Fruit fly (Drosophila melanogaster) whole organism, prepupa: Measurements from ENCODE around the gene CG15263.

Experiments
- Blimp-1 ChIP-seq: fragments of 200-800 bp; sonication (Bioruptor generic); optimal IDR thresholded peaks from 3 replicates; lab custom pipeline; 2017; ENCODE audit warnings: missing biosample characterization, missing genetic modification characterization, mild to moderate bottlenecking, moderate library complexity, missing genetic modification reagents
- CG10631 ChIP-seq: fragments of 200-800 bp; sonication (Bioruptor generic); optimal IDR thresholded peaks from 2 replicates; lab custom pipeline; 2016; ENCODE audit warnings: missing biosample characterization, missing genetic modification characterization
- CG10669 ChIP-seq: fragments of 200-800 bp; sonication (Bioruptor generic); optimal IDR thresholded peaks from 3 replicates; lab custom pipeline; 2018; ENCODE audit warnings: missing biosample characterization, mild to moderate bottlenecking, missing genetic modification characterization, moderate library complexity
- CG11294 ChIP-seq: fragments of 200-800 bp; sonication (Bioruptor generic); IDR thresholded peaks from 2 replicates; pipeline ENCODE4 v1.3.6; 2022; ENCODE audit warnings: missing biosample characterization, missing genetic modification characterization
- CG11762 ChIP-seq: fragments of 200-800 bp; sonication (Bioruptor generic); optimal IDR thresholded peaks from 3 replicates; lab custom pipeline; 2016; ENCODE audit warnings: missing biosample characterization, missing genetic modification characterization; ENCODE audit not compliant: insufficient read depth
- CG11902 ChIP-seq: fragments of 200-800 bp; sonication (Bioruptor generic); optimal IDR thresholded peaks from 3 replicates; lab custom pipeline; 2016; ENCODE audit warnings: missing biosample characterization, missing genetic modification characterization
- CG15336 ChIP-seq: fragments of 200-800 bp; sonication (Bioruptor generic); IDR thresholded peaks from 2 replicates; pipeline ENCODE4 v1.3.6; 2022; ENCODE audit warnings: missing biosample characterization, missing genetic modification characterization
- CG1621 ChIP-seq: fragments of 200-800 bp; sonication (Bioruptor generic); optimal IDR thresholded peaks from 3 replicates; lab custom pipeline; 2018; ENCODE audit warnings: missing biosample characterization, mild to moderate bottlenecking, missing genetic modification characterization
- CG16779 ChIP-seq: fragments of 200-800 bp; sonication (Bioruptor generic); optimal IDR thresholded peaks from 3 replicates; lab custom pipeline; 2017; ENCODE audit warnings: missing biosample characterization, mild to moderate bottlenecking, missing genetic modification characterization
- CG3032 ChIP-seq: fragments of 200-800 bp; optimal IDR thresholded peaks from 2 replicates; lab custom pipeline; 2019; ENCODE audit warnings: missing biosample characterization, mild to moderate bottlenecking, missing genetic modification characterization, moderate library complexity
- CG31627 ChIP-seq: fragments of 200-800 bp; sonication (Bioruptor generic); optimal IDR thresholded peaks from 3 replicates; lab custom pipeline; 2016; ENCODE audit warnings: missing biosample characterization, missing genetic modification characterization
- CG32006 ChIP-seq: fragments of 200-800 bp; sonication (Bioruptor generic); optimal IDR thresholded peaks from 3 replicates; lab custom pipeline; 2017; ENCODE audit warnings: missing biosample characterization, mild to moderate bottlenecking, missing genetic modification characterization
- CG34406 ChIP-seq: fragments of 200-800 bp; sonication (Bioruptor generic); optimal IDR thresholded peaks from 3 replicates; lab custom pipeline; 2016; ENCODE audit warnings: missing biosample characterization, missing genetic modification characterization
- CG3919 ChIP-seq: fragments of 200-800 bp; sonication (Bioruptor generic); optimal IDR thresholded peaks from 3 replicates; lab custom pipeline; 2016; ENCODE audit warnings: missing biosample characterization, missing genetic modification characterization
- CG4318 ChIP-seq: fragments of 200-800 bp; sonication (Bioruptor generic); optimal IDR thresholded peaks from 3 replicates; lab custom pipeline; 2017; ENCODE audit warnings: missing biosample characterization, mild to moderate bottlenecking, missing genetic modification characterization
- CG6163 ChIP-seq: fragments of 200-800 bp; sonication (Bioruptor generic); IDR thresholded peaks from 3 replicates; pipeline ENCODE4 v1.3.6; 2022; ENCODE audit warnings: missing biosample characterization, missing genetic modification characterization
- CG6276 ChIP-seq: fragments of 200-800 bp; sonication (Bioruptor generic); optimal IDR thresholded peaks from 2 replicates; lab custom pipeline; 2017; ENCODE audit warnings: missing biosample characterization, mild to moderate bottlenecking, missing genetic modification characterization
- CG6792 ChIP-seq: fragments of 200-800 bp; sonication (Bioruptor generic); optimal IDR thresholded peaks from 3 replicates; lab custom pipeline; 2016; ENCODE audit warnings: missing biosample characterization, missing genetic modification characterization
- CG6808 ChIP-seq: fragments of 200-800 bp; sonication (Bioruptor generic); optimal IDR thresholded peaks from 3 replicates; lab custom pipeline; 2017; ENCODE audit warnings: missing biosample characterization, missing genetic modification characterization, mild to moderate bottlenecking, moderate library complexity, missing genetic modification reagents
- CG6854 ChIP-seq: fragments of 200-800 bp; sonication (Bioruptor generic); optimal IDR thresholded peaks from 2 replicates; lab custom pipeline; 2017; ENCODE audit warnings: missing biosample characterization, mild to moderate bottlenecking, missing genetic modification characterization
- CG7368 ChIP-seq: fragments of 200-800 bp; sonication (Bioruptor generic); optimal IDR thresholded peaks from 3 replicates; lab custom pipeline; 2016; ENCODE audit warnings: missing biosample characterization, missing genetic modification characterization
- CG8119 ChIP-seq: fragments of 200-800 bp; sonication (Bioruptor generic); IDR thresholded peaks from 3 replicates; pipeline ENCODE4 v1.3.6; 2022; ENCODE audit warnings: missing biosample characterization, missing genetic modification characterization
- CG8319 ChIP-seq: fragments of 200-800 bp; sonication (Bioruptor generic); optimal IDR thresholded peaks from 3 replicates; lab custom pipeline; 2016; ENCODE audit warnings: missing biosample characterization, missing genetic modification characterization
- CG8632 ChIP-seq: fragments of 200-800 bp; sonication (Bioruptor generic); optimal IDR thresholded peaks from 3 replicates; lab custom pipeline; 2016; ENCODE audit warnings: missing biosample characterization, missing genetic modification characterization
- CG9139 ChIP-seq: fragments of 200-800 bp; sonication (Bioruptor generic); optimal IDR thresholded peaks from 3 replicates; lab custom pipeline; 2017; ENCODE audit warnings: missing biosample characterization, mild to moderate bottlenecking, missing genetic modification characterization
- Eip75B ChIP-seq: fragments of 200-800 bp; sonication (Bioruptor generic); optimal IDR thresholded peaks from 3 replicates; lab custom pipeline; 2016; ENCODE audit warnings: missing biosample characterization, missing genetic modification characterization
- Eip78C ChIP-seq: fragments of 200-800 bp; sonication (Bioruptor generic); peaks from one replicate; lab custom pipeline; 2016; ENCODE audit warnings: missing biosample characterization, missing genetic modification characterization
- Eip93F ChIP-seq: fragments of 200-800 bp; sonication (Bioruptor generic); optimal IDR thresholded peaks from 2 replicates; lab custom pipeline; 2016; ENCODE audit warnings: missing biosample characterization, mild to moderate bottlenecking, missing genetic modification characterization
- Ets21C ChIP-seq: fragments of 200-800 bp; sonication (Bioruptor generic); optimal IDR thresholded peaks from 3 replicates; lab custom pipeline; 2016; ENCODE audit warnings: missing biosample characterization, missing genetic modification characterization
- Ets96B ChIP-seq: fragments of 200-800 bp; optimal IDR thresholded peaks from 2 replicates; lab custom pipeline; 2019; ENCODE audit warnings: missing biosample characterization, mild to moderate bottlenecking, missing genetic modification characterization, moderate library complexity
- Gug ChIP-seq: fragments of 200-800 bp; sonication (Bioruptor generic); IDR thresholded peaks from 2 replicates; pipeline ENCODE4 v1.3.6; 2022; ENCODE audit warnings: missing biosample characterization, missing genetic modification characterization
- Hr38 ChIP-seq: sonication (Bioruptor generic); optimal IDR thresholded peaks from 2 replicates; lab custom pipeline; 2016; ENCODE audit warnings: missing biosample characterization, missing genetic modification characterization
- Hr39 ChIP-seq: fragments of 200-800 bp; sonication (Bioruptor generic); optimal IDR thresholded peaks from 2 replicates; lab custom pipeline; 2016; ENCODE audit warnings: missing biosample characterization, missing genetic modification characterization
- Lpt ChIP-seq: fragments of 200-800 bp; sonication (Bioruptor generic); optimal IDR thresholded peaks from 3 replicates; lab custom pipeline; 2016; ENCODE audit warnings: missing biosample characterization, missing genetic modification characterization
- Met ChIP-seq: fragments of 200-800 bp; sonication (Bioruptor generic); optimal IDR thresholded peaks from 3 replicates; lab custom pipeline; 2016; ENCODE audit warnings: missing biosample characterization, missing genetic modification characterization
- OdsH ChIP-seq: fragments of 200-800 bp; sonication (Bioruptor generic); optimal IDR thresholded peaks from 3 replicates; lab custom pipeline; 2016; ENCODE audit warnings: missing biosample characterization, missing genetic modification characterization
- Smox ChIP-seq: fragments of 200-800 bp; sonication (Bioruptor generic); optimal IDR thresholded peaks from 3 replicates; lab custom pipeline; 2016; ENCODE audit warnings: missing biosample characterization, missing genetic modification characterization
- Sox102F ChIP-seq: fragments of 200-800 bp; sonication (Bioruptor generic); optimal IDR thresholded peaks from 2 replicates; lab custom pipeline; 2016; ENCODE audit warnings: missing biosample characterization, mild to moderate bottlenecking, missing genetic modification characterization
- Sox14 ChIP-seq: fragments of 200-800 bp; sonication (Bioruptor generic); optimal IDR thresholded peaks from 3 replicates; lab custom pipeline; 2016; ENCODE audit warnings: missing biosample characterization, missing genetic modification characterization
- Sox15 ChIP-seq: fragments of 200-800 bp; sonication (Bioruptor generic); optimal IDR thresholded peaks from 3 replicates; lab custom pipeline; 2016; ENCODE audit warnings: missing biosample characterization, missing genetic modification characterization
- acj6 ChIP-seq: fragments of 200-800 bp; sonication (Bioruptor generic); optimal IDR thresholded peaks from 3 replicates; lab custom pipeline; 2016; ENCODE audit warnings: missing biosample characterization, missing genetic modification characterization
- dac ChIP-seq: fragments of 200-800 bp; sonication (Bioruptor generic); optimal IDR thresholded peaks from 2 replicates; lab custom pipeline; 2017; ENCODE audit warnings: missing biosample characterization, mild to moderate bottlenecking, missing genetic modification characterization
- eg ChIP-seq: fragments of 200-800 bp; sonication (Bioruptor generic); IDR thresholded peaks from 3 replicates; pipeline ENCODE4 v1.3.6; 2022; ENCODE audit warnings: missing biosample characterization, missing genetic modification characterization
- fkh ChIP-seq: fragments of 200-800 bp; sonication (Bioruptor generic); optimal IDR thresholded peaks from 3 replicates; lab custom pipeline; 2017; ENCODE audit warnings: missing biosample characterization, mild to moderate bottlenecking, missing genetic modification characterization, moderate library complexity
- lz ChIP-seq: fragments of 200-800 bp; sonication (Bioruptor generic); optimal IDR thresholded peaks from 3 replicates; lab custom pipeline; 2016; ENCODE audit warnings: missing biosample characterization, missing genetic modification characterization
- net ChIP-seq: fragments of 200-800 bp; sonication (Bioruptor generic); optimal IDR thresholded peaks from 3 replicates; lab custom pipeline; 2016; ENCODE audit warnings: missing biosample characterization, missing genetic modification characterization
- pdm3 ChIP-seq: fragments of 200-800 bp; sonication (Bioruptor generic); optimal IDR thresholded peaks from 3 replicates; lab custom pipeline; 2016; ENCODE audit warnings: missing biosample characterization, missing genetic modification characterization
- salr ChIP-seq, 2 experiments: fragments of 200-800 bp; sonication (Bioruptor generic); optimal IDR thresholded peaks; 3 replicates each; lab custom pipeline; 2016 to 2018; ENCODE audit warnings: missing biosample characterization in 2 of 2, missing genetic modification characterization in 2 of 2, mild to moderate bottlenecking in 1 of 2
- spab ChIP-seq: fragments of 200-800 bp; sonication (Bioruptor generic); optimal IDR thresholded peaks from 2 replicates; lab custom pipeline; 2017; ENCODE audit warnings: missing biosample characterization, mild to moderate bottlenecking, missing genetic modification characterization, missing genetic modification reagents
- ss ChIP-seq, 2 experiments: fragments of 200-800 bp; sonication (Bioruptor generic); optimal IDR thresholded peaks; 2 replicates in 1 of 2; 3 replicates in 1 of 2; lab custom pipeline; 2017 to 2018; ENCODE audit warnings: mild to moderate bottlenecking in 2 of 2, missing biosample characterization in 2 of 2, missing genetic modification characterization in 2 of 2, moderate library complexity in 1 of 2
- svp ChIP-seq: fragments of 200-800 bp; sonication (Bioruptor generic); peaks from one replicate; lab custom pipeline; 2016; ENCODE audit warnings: missing biosample characterization, missing genetic modification characterization
- topi ChIP-seq: fragments of 200-800 bp; sonication (Bioruptor generic); optimal IDR thresholded peaks from 3 replicates; lab custom pipeline; 2016; ENCODE audit warnings: missing biosample characterization, missing genetic modification characterization
- vri ChIP-seq: fragments of 200-800 bp; sonication (Bioruptor generic); optimal IDR thresholded peaks from 3 replicates; lab custom pipeline; 2016; ENCODE audit warnings: missing biosample characterization, mild to moderate bottlenecking, missing genetic modification characterization

Gene CG15263

DNA sequence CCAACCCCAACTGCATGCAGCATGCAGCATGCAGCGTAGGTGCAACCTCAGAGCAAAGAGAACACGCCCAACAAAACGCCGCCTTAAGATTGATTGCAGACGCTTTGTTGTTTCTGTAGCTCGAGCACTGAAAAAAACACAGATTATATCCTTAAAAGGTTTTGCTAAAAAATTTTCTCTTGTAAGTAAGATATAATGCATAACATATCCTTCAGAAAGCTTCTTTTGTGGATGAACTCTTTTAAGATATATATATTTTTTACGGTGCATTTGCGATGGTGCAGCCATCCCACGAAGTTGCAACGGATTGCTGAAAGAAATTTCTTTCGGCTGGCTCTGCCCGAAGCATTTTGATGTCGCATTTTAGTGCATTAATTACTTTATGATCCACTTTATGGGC, 9.0 kb upstream of the CG15263 start:
- TF ChIP-seq fkh (GFP tag; lab: Kevin White, UChicago) (no peak), net (GFP tag; lab: Kevin White, UChicago) (peak; percentile 31), CG11902 (peak; percentile 30), Eip93F (GFP tag; lab: Kevin White, UChicago) (no peak), CG8119 (GFP tag; lab: Robert Waterston, UW) (no peak), CG6276 (no peak), spab (peak; percentile 5), ss (GFP tag; optimal IDR thresholded peaks at IDR 0.05; lab: Kevin White, UChicago) (no peak), dac (no peak), CG4318 (no peak), CG10631 (GFP tag; lab: Kevin White, UChicago) (peak; percentile 60), topi (peak; percentile 66), Eip78C (GFP tag; lab: Kevin White, UChicago) (peak; percentile 74), Smox (GFP tag; lab: Kevin White, UChicago) (peak; percentile 71), Ets21C (GFP tag; lab: Kevin White, UChicago) (peak; percentile 46), Gug (GFP tag; lab: Robert Waterston, UW) (no peak), lz (GFP tag; lab: Kevin White, UChicago) (peak; percentile 59), Lpt (no peak), CG8319 (GFP tag; lab: Kevin White, UChicago) (peak; percentile 13), pdm3 (GFP tag; lab: Kevin White, UChicago) (peak; percentile 58), Sox15 (GFP tag; lab: Kevin White, UChicago) (no peak), Blimp-1 (GFP tag; lab: Kevin White, UChicago) (peak; percentile 14), Met (GFP tag; lab: Kevin White, UChicago) (peak; percentile 76), Sox102F (peak; percentile 65), Hr38 (GFP tag; lab: Kevin White, UChicago) (no peak), vri (GFP tag; lab: Kevin White, UChicago) (peak; percentile 1), Ets96B (peak; percentile 21), CG16779 (no peak), CG1621 (no peak), CG10669 (GFP tag; lab: Kevin White, UChicago) (peak; percentile 24), salr (GFP tag; optimal IDR thresholded peaks at IDR 0.05; lab: Kevin White, UChicago) (no peak), CG3032 (tag; lab: Kevin White, UChicago) (peak; percentile 27), CG3919 (GFP tag; lab: Kevin White, UChicago) (peak; percentile 62), CG6808 (GFP tag; lab: Kevin White, UChicago) (no peak), CG11294 (GFP tag; lab: Robert Waterston, UW) (no peak), CG6792 (GFP tag; lab: Kevin White, UChicago) (peak; percentile 62), CG6854 (GFP tag; lab: Kevin White, UChicago) (peak; percentile 25), svp (GFP tag; lab: Kevin White, UChicago) (peak; percentile 86), CG9139 (GFP tag; lab: Kevin White, UChicago) (no peak), CG7368 (GFP tag; lab: Kevin White, UChicago) (peak; percentile 18), CG6163 (GFP tag; lab: Robert Waterston, UW) (peak; percentile 53; the same call in 2 of the 3 replicates), Hr39 (GFP tag; lab: Kevin White, UChicago) (peak; percentile 62), CG31627 (peak; percentile 60), CG11762 (peak; percentile 2), Sox14 (GFP tag; lab: Kevin White, UChicago) (peak; percentile 34), acj6 (peak; percentile 57), eg (GFP tag; lab: Robert Waterston, UW) (0 out of 3 replicates have a peak, but pooled peaks have one; percentile 25), CG34406 (peak; percentile 29), CG8632 (GFP tag; lab: Kevin White, UChicago) (peak; percentile 39), CG15336 (peak; percentile 28; the same call in 1 of the 2 replicates), CG32006 (GFP tag; lab: Kevin White, UChicago) (peak; percentile 31), OdsH (GFP tag; lab: Kevin White, UChicago) (peak; percentile 59), Eip75B (GFP tag; lab: Kevin White, UChicago) (peak; percentile 65)
